Worm (Caenorhabditis elegans) whole organism, L3 larva: ENCODE measurements around the gene F58A4.2.

Experiments
- lin-39 ChIP-seq: fragments of 150-350 bp; optimal IDR thresholded peaks from 2 replicates; lab custom pipeline; 2018; ENCODE audit warnings: missing biosample characterization, missing genetic modification reagents, missing genetic modification characterization
- nhr-25 ChIP-seq: sonication (generic microtip); optimal IDR thresholded peaks from 2 replicates; lab custom pipeline; 2017; ENCODE audit warnings: missing biosample characterization, missing genetic modification characterization
- nhr-76 ChIP-seq: fragments of 150-350 bp; sonication (generic microtip); optimal IDR thresholded peaks from 5 replicates; lab custom pipeline; 2014; ENCODE audit warnings: missing biosample characterization, missing genetic modification characterization
- zag-1 ChIP-seq: fragments of 150-350 bp; optimal IDR thresholded peaks from 2 replicates; lab custom pipeline; 2014; ENCODE audit warnings: missing biosample characterization, missing genetic modification characterization
- ztf-11 ChIP-seq: fragments of 150-350 bp; optimal IDR thresholded peaks from 2 replicates; lab custom pipeline; 2014; ENCODE audit warnings: missing biosample characterization, missing genetic modification characterization

ce11 chrIII:9559381-9559881 is 41.1 kb downstream of the F58A4.2 start, which contains the start of gene C48B4.7:
- no peak for TF ChIP-seq zag-1 (tag; lab: Kevin White, UChicago)
- TF ChIP-seq ztf-11 (tag; lab: Kevin White, UChicago) = no peak
- TF ChIP-seq nhr-25 (tag; lab: Kevin White, UChicago) = no peak
- TF ChIP-seq nhr-76 (tag; lab: Kevin White, UChicago) = no peak
- TF ChIP-seq lin-39 = no peak
